Worm (Caenorhabditis elegans) whole organism, young adult: ENCODE data around the gene fkh-4.
A peak's percentile ranks its signal among the peaks of the same experiment; 100 is the strongest.

Source experiments
- B0019.2 ChIP-seq: fragments of 200-800 bp; sonication (Bioruptor generic); conservative IDR thresholded peaks from 2 replicates; pipeline ENCODE4 v1.3.6; 2022; ENCODE audit warnings: missing genetic modification reagents, missing genetic modification characterization, missing compliant biosample characterization
- F10E7.11 ChIP-seq: sonication (generic microtip); optimal IDR thresholded peaks from 2 replicates; lab custom pipeline; 2017; ENCODE audit warnings: mild to moderate bottlenecking, missing genetic modification characterization, moderate library complexity, missing compliant biosample characterization
- F49E8.2 ChIP-seq: sonication (generic microtip); optimal IDR thresholded peaks from 3 replicates; lab custom pipeline; 2017; ENCODE audit warnings: missing genetic modification characterization, mild to moderate bottlenecking, missing compliant biosample characterization, antibody characterized with exemption, moderate library complexity; ENCODE audit not compliant: insufficient read depth
- F52B5.7 ChIP-seq: sonication (generic microtip); optimal IDR thresholded peaks from 2 replicates; lab custom pipeline; 2016; ENCODE audit warnings: mild to moderate bottlenecking, missing genetic modification characterization, missing compliant biosample characterization
- F57C9.4 ChIP-seq: sonication (generic microtip); optimal IDR thresholded peaks from 2 replicates; lab custom pipeline; 2017; ENCODE audit warnings: mild to moderate bottlenecking, missing genetic modification characterization, missing compliant biosample characterization
- K12H6.12 ChIP-seq: fragments of 200-800 bp; sonication (Bioruptor generic); optimal IDR thresholded peaks from 2 replicates; lab custom pipeline; 2018; ENCODE audit warnings: mild to moderate bottlenecking, missing genetic modification characterization, missing compliant biosample characterization
- T07F8.4 ChIP-seq: sonication (generic microtip); optimal IDR thresholded peaks from 2 replicates; lab custom pipeline; 2016; ENCODE audit warnings: mild to moderate bottlenecking, missing genetic modification characterization, moderate library complexity, missing compliant biosample characterization
- T26A5.8 ChIP-seq: sonication (generic microtip); optimal IDR thresholded peaks from 2 replicates; lab custom pipeline; 2016; ENCODE audit warnings: missing genetic modification characterization, missing compliant biosample characterization
- Y67H2A.10 ChIP-seq: fragments of 200-800 bp; sonication (Bioruptor generic); conservative IDR thresholded peaks from 2 replicates; pipeline ENCODE4 v1.3.6; 2022; ENCODE audit warnings: missing genetic modification reagents, missing genetic modification characterization, missing compliant biosample characterization
- Y79H2A.3 ChIP-seq: fragments of 200-800 bp; sonication (Bioruptor generic); conservative IDR thresholded peaks from 2 replicates; pipeline ENCODE4 v1.3.6; 2022; ENCODE audit warnings: missing genetic modification reagents, missing genetic modification characterization, missing compliant biosample characterization
- ZK185.1 ChIP-seq: sonication (generic microtip); optimal IDR thresholded peaks from 2 replicates; lab custom pipeline; 2016; ENCODE audit warnings: mild to moderate bottlenecking, missing genetic modification characterization, missing compliant biosample characterization; ENCODE audit not compliant: poor library complexity, severe bottlenecking
- akir-1 ChIP-seq: fragments of 200-800 bp; sonication (Bioruptor generic); optimal IDR thresholded peaks from 2 replicates; lab custom pipeline; 2018; ENCODE audit warnings: mild to moderate bottlenecking, missing genetic modification characterization, moderate library complexity, missing compliant biosample characterization
- ama-1 ChIP-seq, 3 experiments: fragments of 150-350 bp in 1 of 3; sonication (generic microtip) in 2 of 3; optimal IDR thresholded peaks; 2 replicates each; lab custom pipeline; 2014 to 2018; ENCODE audit warnings: missing biosample characterization in 2 of 3, missing genetic modification characterization in 2 of 3, missing genetic modification reagents in 2 of 3
- aptf-2 ChIP-seq: fragments of 200-800 bp; sonication (Bioruptor generic); conservative IDR thresholded peaks from 2 replicates; pipeline ENCODE4 v1.3.6; 2022; ENCODE audit warnings: missing genetic modification reagents, missing genetic modification characterization, missing compliant biosample characterization
- aptf-3 ChIP-seq: fragments of 200-800 bp; sonication (Bioruptor generic); IDR thresholded peaks from 2 replicates; pipeline ENCODE4 v1.3.6; 2022; ENCODE audit warnings: missing genetic modification characterization, missing compliant biosample characterization
- attf-3 ChIP-seq: fragments of 200-800 bp; sonication (Bioruptor generic); conservative IDR thresholded peaks from 2 replicates; pipeline ENCODE4 v1.3.6; 2022; ENCODE audit warnings: missing genetic modification reagents, missing genetic modification characterization, missing compliant biosample characterization
- attf-5 ChIP-seq: fragments of 200-800 bp; sonication (Bioruptor generic); optimal IDR thresholded peaks from 2 replicates; lab custom pipeline; 2018; ENCODE audit warnings: mild to moderate bottlenecking, missing genetic modification characterization, missing compliant biosample characterization
- attf-6 ChIP-seq: fragments of 200-800 bp; sonication (Bioruptor generic); IDR thresholded peaks from 2 replicates; pipeline ENCODE4 v1.3.6; 2022; ENCODE audit warnings: missing genetic modification reagents, missing genetic modification characterization, missing compliant biosample characterization
- bed-1 ChIP-seq: fragments of 200-800 bp; sonication (Bioruptor generic); IDR thresholded peaks from 2 replicates; pipeline ENCODE4 v1.3.6; 2022; ENCODE audit warnings: missing genetic modification reagents, missing genetic modification characterization, missing compliant biosample characterization
- cebp-2 ChIP-seq: fragments of 200-800 bp; sonication (Bioruptor generic); IDR thresholded peaks from 2 replicates; pipeline ENCODE4 v1.3.6; 2022; ENCODE audit warnings: missing genetic modification characterization, missing compliant biosample characterization
- ceh-27 ChIP-seq: fragments of 200-800 bp; sonication (Bioruptor generic); optimal IDR thresholded peaks from 2 replicates; lab custom pipeline; 2018; ENCODE audit warnings: mild to moderate bottlenecking, missing genetic modification characterization, moderate library complexity, missing compliant biosample characterization
- ceh-58 ChIP-seq: fragments of 200-800 bp; sonication (Bioruptor generic); IDR thresholded peaks from 2 replicates; pipeline ENCODE4 v1.3.6; 2022; ENCODE audit warnings: missing genetic modification characterization, missing compliant biosample characterization
- egl-18 ChIP-seq: fragments of 200-800 bp; sonication (Bioruptor generic); IDR thresholded peaks from 2 replicates; pipeline ENCODE4 v1.3.6; 2022; ENCODE audit warnings: missing genetic modification reagents, missing genetic modification characterization, missing compliant biosample characterization
- egrh-3 ChIP-seq: fragments of 200-800 bp; sonication (Bioruptor generic); IDR thresholded peaks from 2 replicates; pipeline ENCODE4 v1.3.6; 2022; ENCODE audit warnings: missing genetic modification reagents, missing genetic modification characterization, missing compliant biosample characterization
- ets-4 ChIP-seq: fragments of 200-800 bp; sonication (Bioruptor generic); optimal IDR thresholded peaks from 2 replicates; lab custom pipeline; 2018; ENCODE audit warnings: mild to moderate bottlenecking, missing genetic modification characterization, missing compliant biosample characterization
- fkh-3 ChIP-seq: sonication (generic microtip); optimal IDR thresholded peaks from 2 replicates; lab custom pipeline; 2016; ENCODE audit warnings: mild to moderate bottlenecking, missing genetic modification characterization, missing compliant biosample characterization
- hmg-1.2 ChIP-seq: fragments of 200-800 bp; sonication (Bioruptor generic); IDR thresholded peaks from 2 replicates; pipeline ENCODE4 v1.3.6; 2022; ENCODE audit warnings: missing genetic modification reagents, missing genetic modification characterization, missing compliant biosample characterization
- hmg-20 ChIP-seq: fragments of 200-800 bp; sonication (Bioruptor generic); IDR thresholded peaks from 2 replicates; pipeline ENCODE4 v1.3.6; 2022; ENCODE audit warnings: missing genetic modification reagents, missing genetic modification characterization, missing compliant biosample characterization
- hsf-1 ChIP-seq: fragments of 200-800 bp; sonication (Bioruptor generic); IDR thresholded peaks from 2 replicates; pipeline ENCODE4 v1.3.6; 2022; ENCODE audit warnings: missing genetic modification reagents, missing genetic modification characterization, missing compliant biosample characterization
- lin-26 ChIP-seq: fragments of 200-800 bp; sonication (Bioruptor generic); IDR thresholded peaks from 2 replicates; pipeline ENCODE4 v1.3.6; 2022; ENCODE audit warnings: missing genetic modification reagents, missing genetic modification characterization, missing compliant biosample characterization
- lin-35 ChIP-seq, 3 experiments: fragments of 150-350 bp in 2 of 3; sonication (generic microtip) in 1 of 3; optimal IDR thresholded peaks; 2 replicates each; lab custom pipeline; 2014 to 2018; ENCODE audit warnings: missing biosample characterization in 3 of 3, missing genetic modification characterization in 3 of 3, missing genetic modification reagents in 3 of 3
- lin-40 ChIP-seq: sonication (generic microtip); optimal IDR thresholded peaks from 2 replicates; lab custom pipeline; 2016; ENCODE audit warnings: missing genetic modification characterization, mild to moderate bottlenecking, missing compliant biosample characterization, missing genotype, missing genetic modification reagents
- lin-54 ChIP-seq: fragments of 200-800 bp; sonication (Bioruptor generic); optimal IDR thresholded peaks from 2 replicates; lab custom pipeline; 2018; ENCODE audit warnings: mild to moderate bottlenecking, missing genetic modification characterization, missing compliant biosample characterization
- lsl-1 ChIP-seq: fragments of 200-800 bp; sonication (Bioruptor generic); optimal IDR thresholded peaks from 2 replicates; lab custom pipeline; 2018; ENCODE audit warnings: mild to moderate bottlenecking, missing genetic modification characterization, moderate library complexity, missing compliant biosample characterization
- madf-10 ChIP-seq: sonication (generic microtip); optimal IDR thresholded peaks from 2 replicates; lab custom pipeline; 2016; ENCODE audit warnings: mild to moderate bottlenecking, missing genetic modification characterization, missing compliant biosample characterization
- madf-8 ChIP-seq: fragments of 200-800 bp; sonication (Bioruptor generic); conservative IDR thresholded peaks from 2 replicates; pipeline ENCODE4 v1.3.6; 2022; ENCODE audit warnings: missing genetic modification reagents, missing genetic modification characterization, missing compliant biosample characterization
- mes-4 ChIP-seq: sonication (generic microtip); optimal IDR thresholded peaks from 2 replicates; lab custom pipeline; 2016; ENCODE audit warnings: missing genotype, missing genetic modification characterization, missing compliant biosample characterization
- mxl-1 ChIP-seq: sonication (generic microtip); optimal IDR thresholded peaks from 2 replicates; lab custom pipeline; 2016; ENCODE audit warnings: missing genetic modification characterization, missing compliant biosample characterization
- nfya-2 ChIP-seq: fragments of 200-800 bp; sonication (Bioruptor generic); IDR thresholded peaks from 2 replicates; pipeline ENCODE4 v1.3.6; 2022; ENCODE audit warnings: missing genetic modification reagents, missing genetic modification characterization, missing compliant biosample characterization
- nfyb-1 ChIP-seq: fragments of 200-800 bp; sonication (Bioruptor generic); IDR thresholded peaks from 2 replicates; pipeline ENCODE4 v1.3.6; 2022; ENCODE audit warnings: missing genetic modification reagents, missing genetic modification characterization, missing compliant biosample characterization
- nhr-179 ChIP-seq: sonication (generic microtip); optimal IDR thresholded peaks from 2 replicates; lab custom pipeline; 2016; ENCODE audit warnings: mild to moderate bottlenecking, missing genetic modification characterization, missing compliant biosample characterization
- nhr-90 ChIP-seq: sonication (generic microtip); optimal IDR thresholded peaks from 2 replicates; lab custom pipeline; 2016; ENCODE audit warnings: missing genotype, mild to moderate bottlenecking, missing genetic modification characterization, missing compliant biosample characterization
- pha-4 ChIP-seq: fragments of 150-350 bp; sonication (generic microtip); optimal IDR thresholded peaks from 2 replicates; lab custom pipeline; 2014; ENCODE audit warnings: missing biosample characterization, missing genetic modification reagents, missing genetic modification characterization
- sea-2 ChIP-seq: fragments of 200-800 bp; sonication (Bioruptor generic); IDR thresholded peaks from 2 replicates; pipeline ENCODE4 v1.3.6; 2022; ENCODE audit warnings: missing genetic modification characterization, missing compliant biosample characterization
- snpc-3.4 ChIP-seq: sonication (generic microtip); optimal IDR thresholded peaks from 2 replicates; lab custom pipeline; 2017; ENCODE audit warnings: missing genetic modification characterization, mild to moderate bottlenecking, missing compliant biosample characterization, antibody characterized with exemption, moderate library complexity, missing genotype, missing genetic modification reagents
- sptf-2 ChIP-seq: fragments of 200-800 bp; sonication (Bioruptor generic); optimal IDR thresholded peaks from 2 replicates; lab custom pipeline; 2018; ENCODE audit warnings: mild to moderate bottlenecking, missing genetic modification characterization, missing compliant biosample characterization
- tbp1 ChIP-seq: fragments of 200-800 bp; sonication (Bioruptor generic); optimal IDR thresholded peaks from 2 replicates; lab custom pipeline; 2018; ENCODE audit warnings: mild to moderate bottlenecking, missing genetic modification characterization, missing compliant biosample characterization
- unc-62 ChIP-seq: fragments of 150-350 bp; optimal IDR thresholded peaks from 2 replicates; lab custom pipeline; 2014; ENCODE audit warnings: missing biosample characterization, missing genetic modification reagents, missing genetic modification characterization
- ztf-25 ChIP-seq: fragments of 200-800 bp; sonication (Bioruptor generic); IDR thresholded peaks from 2 replicates; pipeline ENCODE4 v1.3.6; 2022; ENCODE audit warnings: missing genetic modification reagents, missing genetic modification characterization, missing compliant biosample characterization
- ztf-28 ChIP-seq: fragments of 200-800 bp; sonication (Bioruptor generic); IDR thresholded peaks from 2 replicates; pipeline ENCODE4 v1.3.6; 2022; ENCODE audit warnings: missing genetic modification reagents, missing genetic modification characterization, missing compliant biosample characterization

Gene fkh-4

DNA sequence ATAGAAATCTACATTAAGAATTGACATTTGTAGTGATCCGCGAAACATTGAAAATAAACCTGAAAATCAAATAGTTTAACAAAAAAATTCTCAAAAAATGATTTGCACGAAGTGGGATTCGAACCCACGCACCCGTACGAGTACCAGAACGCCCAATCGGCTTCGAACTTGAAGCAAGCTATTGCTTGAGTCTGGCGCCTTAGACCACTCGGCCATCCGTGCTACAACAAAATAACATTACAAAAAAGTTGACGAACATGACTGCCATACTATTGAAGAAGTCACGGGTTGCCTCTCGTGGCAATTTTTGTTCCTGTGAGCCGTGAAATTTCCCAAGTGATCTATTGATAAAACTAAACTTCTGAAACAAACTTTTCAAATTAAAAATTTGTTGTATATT is 14.6 kb upstream of the fkh-4 start (continued):
- TF ChIP-seq lin-40 (no peak), ets-4 (GFP tag; lab: Kevin White, UChicago) (no peak), attf-5 (no peak), unc-62 (no peak), ztf-28 (GFP tag; lab: Robert Waterston, UW) (no peak), mxl-1 (tag; lab: Kevin White, UChicago) (no peak), Y67H2A.10 (no peak), F52B5.7 (tag; lab: Kevin White, UChicago) (no peak), akir-1 (no peak), hsf-1 (GFP tag; lab: Robert Waterston, UW) (no peak), lin-54 (no peak), sptf-2 (GFP tag; lab: Kevin White, UChicago) (no peak), attf-3 (GFP tag; lab: Robert Waterston, UW) (no peak), ztf-25 (no peak), K12H6.12 (tag; lab: Kevin White, UChicago) (no peak), snpc-3.4 (no peak), madf-10 (no peak), pha-4 (tag; lab: Kevin White, UChicago) (no peak), tbp1 (GFP tag; lab: Kevin White, UChicago) (peak; percentile 84), attf-6 (no peak), nfya-2 (no peak), lin-26 (GFP tag; lab: Robert Waterston, UW) (0 out of 2 replicates have a peak, but pooled peaks have one; percentile 45), F10E7.11 (no peak), cebp-2 (GFP tag; lab: Robert Waterston, UW) (no peak), nhr-90 (peak; percentile 32), T26A5.8 (no peak), ceh-58 (GFP tag; lab: Robert Waterston, UW) (no peak), ama-1 (optimal IDR thresholded peaks at IDR 0.05; lab: Kevin White, UChicago) (no peak), ama-1 (GFP tag; optimal IDR thresholded peaks at IDR 0.05; lab: Kevin White, UChicago) (no peak), egrh-3 (no peak), F49E8.2 (tag; lab: Kevin White, UChicago) (no peak), T07F8.4 (tag; lab: Kevin White, UChicago) (no peak), sea-2 (GFP tag; lab: Robert Waterston, UW) (no peak), Y79H2A.3 (GFP tag; lab: Robert Waterston, UW) (no peak), ZK185.1 (tag; lab: Kevin White, UChicago) (no peak), nfyb-1 (GFP tag; lab: Robert Waterston, UW) (no peak), mes-4 (tag; lab: Kevin White, UChicago) (peak; percentile 39), bed-1 (no peak), madf-8 (GFP tag; lab: Robert Waterston, UW) (no peak), lin-35 (GFP tag; optimal IDR thresholded peaks at IDR 0.05; lab: Kevin White, UChicago) (no peak), hmg-1.2 (GFP tag; lab: Robert Waterston, UW) (peak; percentile 44; the same call in 1 of the 2 replicates), lsl-1 (no peak), aptf-2 (GFP tag; lab: Robert Waterston, UW) (no peak), egl-18 (GFP tag; lab: Robert Waterston, UW) (no peak), F57C9.4 (tag; lab: Kevin White, UChicago) (no peak), nhr-179 (tag; lab: Kevin White, UChicago) (no peak), aptf-3 (GFP tag; lab: Robert Waterston, UW) (no peak), fkh-3 (tag; lab: Kevin White, UChicago) (no peak), B0019.2 (no peak), hmg-20 (peak; percentile 55; the same call in 1 of the 2 replicates), ceh-27 (GFP tag; lab: Kevin White, UChicago) (no peak)
